Worm (Caenorhabditis elegans) whole organism, L4 larva: ENCODE results near the gene gmeb-2.
A peak's percentile ranks its signal among the peaks of the same experiment; 100 is the strongest.

Experiments used
- ceh-20 ChIP-seq: fragments of 200-800 bp; sonication (Bioruptor generic); IDR thresholded peaks from 2 replicates; pipeline ENCODE4 v1.3.6; 2022; ENCODE audit warnings: missing genetic modification reagents, missing genetic modification characterization, missing compliant biosample characterization
- hmg-1.1 ChIP-seq: fragments of 200-800 bp; sonication (Bioruptor generic); IDR thresholded peaks from 2 replicates; pipeline ENCODE4 v1.3.6; 2022; ENCODE audit warnings: missing genetic modification reagents, missing genetic modification characterization, missing compliant biosample characterization
- lin-15B ChIP-seq: fragments of 150-350 bp; sonication (generic microtip); optimal IDR thresholded peaks from 3 replicates; lab custom pipeline; 2014; ENCODE audit warnings: missing biosample characterization, missing genetic modification characterization
- lin-39 ChIP-seq: fragments of 150-350 bp; optimal IDR thresholded peaks from 2 replicates; lab custom pipeline; 2014; ENCODE audit warnings: missing biosample characterization, missing genetic modification reagents, missing genetic modification characterization
- mdl-1 ChIP-seq, 2 experiments: fragments of 150-350 bp in 1 of 2; sonication (generic microtip) in 1 of 2; optimal IDR thresholded peaks; 2 replicates each; lab custom pipeline; 2014 to 2017; ENCODE audit warnings: missing biosample characterization in 2 of 2, missing genetic modification characterization in 2 of 2
- nhr-11 ChIP-seq: fragments of 150-350 bp; optimal IDR thresholded peaks from 2 replicates; lab custom pipeline; 2014; ENCODE audit warnings: missing biosample characterization, missing genetic modification characterization
- nhr-6 ChIP-seq: fragments of 150-350 bp; optimal IDR thresholded peaks from 2 replicates; lab custom pipeline; 2014; ENCODE audit warnings: missing biosample characterization, missing genetic modification characterization
- pha-4 ChIP-seq, 2 experiments: fragments of 150-350 bp in 1 of 2; fragments of 200-800 bp in 1 of 2; sonication (Bioruptor generic) in 1 of 2; IDR thresholded peaks in 1 of 2; optimal IDR thresholded peaks in 1 of 2; 2 replicates each; pipeline versions ENCODE4 v1.3.6 to Lab custom; 2014 to 2022; ENCODE audit warnings: missing genetic modification characterization in 2 of 2, missing genetic modification reagents in 2 of 2, missing biosample characterization in 1 of 2, missing compliant biosample characterization in 1 of 2
- sdz-12 ChIP-seq: fragments of 200-800 bp; sonication (Bioruptor generic); optimal IDR thresholded peaks from 2 replicates; lab custom pipeline; 2018; ENCODE audit warnings: mild to moderate bottlenecking, missing genetic modification characterization, missing compliant biosample characterization
- skn-1 ChIP-seq: fragments of 150-350 bp; optimal IDR thresholded peaks from 2 replicates; lab custom pipeline; 2014; ENCODE audit warnings: missing biosample characterization, missing genetic modification characterization
- snpc-4 ChIP-seq: fragments of 150-350 bp; optimal IDR thresholded peaks from 2 replicates; lab custom pipeline; 2014; ENCODE audit warnings: missing biosample characterization, missing genetic modification characterization
- ztf-11 ChIP-seq: fragments of 150-350 bp; optimal IDR thresholded peaks from 2 replicates; lab custom pipeline; 2014; ENCODE audit warnings: missing biosample characterization, missing genetic modification characterization

DNA sequence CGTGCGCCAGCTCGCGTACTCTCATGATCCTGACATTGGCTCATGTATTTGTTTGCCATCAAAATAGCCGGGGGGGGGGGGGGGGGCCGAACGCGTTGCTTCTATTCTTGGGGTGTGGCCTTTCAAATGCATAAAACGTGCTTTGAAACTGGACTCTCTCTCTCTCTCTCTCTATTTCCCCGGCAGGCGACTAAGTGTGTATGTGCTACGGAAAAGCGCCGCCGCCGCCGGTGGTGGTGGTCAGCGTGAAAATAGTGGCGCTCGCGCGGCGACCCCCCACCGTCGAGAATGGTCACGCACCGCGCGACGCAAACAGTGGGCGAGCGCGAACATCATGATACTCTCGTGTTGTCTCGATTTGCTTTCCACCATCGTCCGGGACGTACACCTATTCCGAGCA, 2.1 kb downstream of the gmeb-2 start:
- TF ChIP-seq ceh-20 (GFP tag; lab: Robert Waterston, UW) (no peak), hmg-1.1 (GFP tag; lab: Robert Waterston, UW) (no peak), snpc-4 (tag; lab: Kevin White, UChicago) (no peak), nhr-11 (tag; lab: Kevin White, UChicago) (no peak), lin-15B (tag; lab: Kevin White, UChicago) (no peak), mdl-1 (tag; optimal IDR thresholded peaks at IDR 0.05; lab: Kevin White, UChicago) (no peak), nhr-6 (tag; lab: Kevin White, UChicago) (no peak), ztf-11 (no peak), pha-4 (GFP tag; IDR thresholded peaks at IDR 0.05; lab: Robert Waterston, UW) (peak; percentile 56; the same call in 1 of the 2 replicates), pha-4 (tag; optimal IDR thresholded peaks at IDR 0.05; lab: Kevin White, UChicago) (no peak), lin-39 (no peak), skn-1 (tag; lab: Kevin White, UChicago) (no peak), sdz-12 (no peak)
